Worm (Caenorhabditis elegans): ENCODE measurements around the gene F21D12.2.

DNA sequence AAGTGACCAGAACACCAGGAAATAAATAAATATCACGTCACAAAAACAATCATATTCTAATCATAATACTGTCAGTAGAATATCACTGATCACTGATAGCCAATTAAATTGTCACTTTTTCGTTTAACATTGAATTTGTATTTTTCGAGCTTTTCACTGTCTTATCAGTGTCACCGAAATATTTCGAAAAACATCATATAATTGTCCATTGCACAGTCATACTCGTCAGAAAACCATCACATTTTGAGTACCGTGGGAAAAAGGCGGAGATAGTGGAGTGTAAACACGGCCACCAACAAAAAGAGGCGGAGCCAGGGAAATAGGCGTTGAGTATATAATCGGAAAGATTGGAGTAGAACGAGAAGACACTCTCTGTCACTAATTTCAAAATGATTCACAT lies 40.3 kb upstream of the F21D12.2 start:
- TF ChIP-seq ztf-11 (tag; optimal IDR thresholded peaks at IDR 0.05) (no peak), elt-1 (tag; optimal IDR thresholded peaks at IDR 0.05; ENCODE audit: borderline replicate concordance, insufficient read depth) (no peak), pha-4 (tag; optimal IDR thresholded peaks at IDR 0.05) (no peak), unc-62 (GFP tag; optimal IDR thresholded peaks at IDR 0.05) (no peak)
